Fruit fly (Drosophila melanogaster): ENCODE data around the gene Boh2.

The Boh2 gene

dm6 chr2L:11199068-11199467, 20.2 kb downstream of the Boh2 start (continued):
- no peak for TF ChIP-seq wek (GFP tag; optimal IDR thresholded peaks at IDR 0.05)
- no peak for TF ChIP-seq sim (GFP tag; IDR thresholded peaks at IDR 0.05)
- no peak for TF ChIP-seq Dfd (GFP tag; optimal IDR thresholded peaks at IDR 0.05)
- TF ChIP-seq Gug (GFP tag; IDR thresholded peaks at IDR 0.05), result no peak
- TF ChIP-seq jigr1 (GFP tag; IDR thresholded peaks at IDR 0.05), result no peak
- TF ChIP-seq CG6175 (GFP tag; IDR thresholded peaks at IDR 0.05), result 0 out of 3 replicates have a peak, but pooled peaks have one; percentile 12
- TF ChIP-seq h (optimal IDR thresholded peaks at IDR 0.05), result no peak
- no peak for TF ChIP-seq pzg (GFP tag; optimal IDR thresholded peaks at IDR 0.05)
- peak; percentile 28; the same call in 1 of the 2 replicates for TF ChIP-seq CG9215 (GFP tag; IDR thresholded peaks at IDR 0.05)
- TF ChIP-seq Adf1 (GFP tag; IDR thresholded peaks at IDR 0.05), result peak; percentile 54
- peak; percentile 52 for TF ChIP-seq schlank (tag; optimal IDR thresholded peaks at IDR 0.05)
- no peak for TF ChIP-seq Tbp (GFP tag; optimal IDR thresholded peaks at IDR 0.05)
- peak; percentile 79 for TF ChIP-seq grau (tag; optimal IDR thresholded peaks at IDR 0.05)
- peak; percentile 29 for TF ChIP-seq CG9727 (GFP tag; optimal IDR thresholded peaks at IDR 0.05)
- TF ChIP-seq odd (GFP tag; optimal IDR thresholded peaks at IDR 0.05), result no peak
- TF ChIP-seq pb (GFP tag; optimal IDR thresholded peaks at IDR 0.05), result no peak
- TF ChIP-seq Deaf1 (tag; optimal IDR thresholded peaks at IDR 0.05), result peak; percentile 21
- peak; percentile 56; the same call in 1 of the 2 replicates for TF ChIP-seq al (GFP tag; IDR thresholded peaks at IDR 0.05)
- TF ChIP-seq Nf-YC (tag; optimal IDR thresholded peaks at IDR 0.05), result no peak
- TF ChIP-seq pum (GFP tag; optimal IDR thresholded peaks at IDR 0.05), result no peak
- no peak for TF ChIP-seq stwl (tag; optimal IDR thresholded peaks at IDR 0.05)
- TF ChIP-seq CG3065 (GFP tag; optimal IDR thresholded peaks at IDR 0.05), result no peak
- no peak for TF ChIP-seq CG8478 (optimal IDR thresholded peaks at IDR 0.05)
- TF ChIP-seq ham (GFP tag; IDR thresholded peaks at IDR 0.05), result no peak
- peak; percentile 32 for TF ChIP-seq CG12744 (GFP tag; optimal IDR thresholded peaks at IDR 0.05)
- peak; percentile 27 for TF ChIP-seq Dip3 (GFP tag; optimal IDR thresholded peaks at IDR 0.05)
- TF ChIP-seq gsb-n (tag; optimal IDR thresholded peaks at IDR 0.05), result no peak
- peak; percentile 45 for TF ChIP-seq az2 (GFP tag; optimal IDR thresholded peaks at IDR 0.05)
- no peak for TF ChIP-seq CG31365 (tag; optimal IDR thresholded peaks at IDR 0.05)
- TF ChIP-seq CG4854 (GFP tag; optimal IDR thresholded peaks at IDR 0.05), result peak; percentile 14
- TF ChIP-seq CG12299 (tag; optimal IDR thresholded peaks at IDR 0.05), result no peak
- TF ChIP-seq caup (GFP tag; optimal IDR thresholded peaks at IDR 0.05; ENCODE audit: severe bottlenecking), result peak; percentile 2
- TF ChIP-seq Mad (GFP tag; optimal IDR thresholded peaks at IDR 0.05), result peak; percentile 4
- no peak for TF ChIP-seq CG8281 (tag; optimal IDR thresholded peaks at IDR 0.05)
- TF ChIP-seq Dek (tag; optimal IDR thresholded peaks at IDR 0.05), result peak; percentile 81
- no peak for TF ChIP-seq CG15073 (GFP tag; optimal IDR thresholded peaks at IDR 0.05)
- no peak; the same call in 1 of the 2 replicates for TF ChIP-seq E2f2 (GFP tag; IDR thresholded peaks at IDR 0.05)
- no peak for TF ChIP-seq ATbp (GFP tag; optimal IDR thresholded peaks at IDR 0.05)
- TF ChIP-seq CG16815 (GFP tag; optimal IDR thresholded peaks at IDR 0.05), result peak; percentile 25
- peak; percentile 55 for TF ChIP-seq vvl (GFP tag; IDR thresholded peaks at IDR 0.05)
- peak; percentile 9 for TF ChIP-seq dmrt99B (tag; optimal IDR thresholded peaks at IDR 0.05)
- peak; percentile 71 for TF ChIP-seq Atf6 (GFP tag; IDR thresholded peaks at IDR 0.05)
- no peak for TF ChIP-seq CG7271 (tag; optimal IDR thresholded peaks at IDR 0.05)
- TF ChIP-seq zfh2 (GFP tag; optimal IDR thresholded peaks at IDR 0.05), result peak; percentile 71
- TF ChIP-seq sens (GFP tag), result no peak
- no peak for TF ChIP-seq lola (GFP tag; optimal IDR thresholded peaks at IDR 0.05)
- TF ChIP-seq CG1602 (GFP tag; optimal IDR thresholded peaks at IDR 0.05), result peak; percentile 20
- TF ChIP-seq Fer3 (tag; optimal IDR thresholded peaks at IDR 0.05), result peak; percentile 68
- no peak for TF ChIP-seq tll (GFP tag; optimal IDR thresholded peaks at IDR 0.05)
- no peak for TF ChIP-seq zen2 (GFP tag; IDR thresholded peaks at IDR 0.05; ENCODE audit: partially characterized antibody)
- TF ChIP-seq CG18764 (GFP tag; optimal IDR thresholded peaks at IDR 0.05), result no peak
- 0 out of 2 replicates have a peak, but pooled peaks have one; percentile 22 for TF ChIP-seq CG17612 (GFP tag; IDR thresholded peaks at IDR 0.05)

Data from whole organism, embryonic.